Worm (Caenorhabditis elegans): ENCODE measurements around the gene tiar-2.

DNA sequence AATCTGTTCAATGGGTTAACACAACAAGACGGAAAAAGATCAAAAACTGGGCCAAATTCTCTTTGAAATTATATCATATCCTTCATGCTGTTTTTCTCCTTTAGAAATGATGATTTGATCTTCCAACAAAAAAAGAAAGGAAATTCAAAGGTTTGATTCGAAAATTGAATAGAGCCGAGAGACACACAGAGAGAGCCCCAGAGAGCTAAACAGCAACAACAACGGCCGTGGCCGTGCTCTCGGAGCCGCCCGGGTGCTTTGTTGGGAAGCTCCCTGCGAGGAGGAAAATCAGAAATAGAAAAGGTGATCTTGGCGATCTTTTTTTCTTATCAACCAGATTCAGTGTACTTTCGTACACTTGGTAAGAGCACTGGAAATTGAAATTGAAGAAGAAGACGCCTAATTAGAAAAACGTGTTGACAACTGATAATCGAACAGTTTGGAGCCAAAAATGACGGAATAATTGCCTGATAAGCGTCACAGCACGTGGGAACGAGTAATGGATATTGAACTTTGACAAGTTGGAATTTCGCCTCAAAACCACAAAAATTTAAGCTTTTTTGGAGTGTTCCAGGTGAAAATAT is 28.8 kb downstream of the tiar-2 start:
- TF ChIP-seq dve-1 (tag; optimal IDR thresholded peaks at IDR 0.05) (no peak), ets-4 (tag; optimal IDR thresholded peaks at IDR 0.05) (no peak), eyg-1 (tag; optimal IDR thresholded peaks at IDR 0.05) (no peak), ama-1 (optimal IDR thresholded peaks at IDR 0.05) (no peak), pha-4 (tag; optimal IDR thresholded peaks at IDR 0.05) (no peak), nhr-11 (tag; optimal IDR thresholded peaks at IDR 0.05) (no peak), nfya-1 (tag; optimal IDR thresholded peaks at IDR 0.05) (peak; percentile 5), ceh-48 (tag; optimal IDR thresholded peaks at IDR 0.05) (no peak), hlh-13 (GFP tag; optimal IDR thresholded peaks at IDR 0.05) (no peak), fkh-10 (GFP tag; optimal IDR thresholded peaks at IDR 0.05) (no peak)

Data from whole organism, late embryonic.